Worm (Caenorhabditis elegans) whole organism, mixed stage, embryonic: ENCODE results near the gene affl-2.

Experiments used
- bed-3 ChIP-seq: fragments of 200-800 bp; sonication (Bioruptor generic); optimal IDR thresholded peaks from 3 replicates; lab custom pipeline; 2018; ENCODE audit warnings: mild to moderate bottlenecking, missing genetic modification characterization, moderate library complexity, missing compliant biosample characterization
- drap-1 ChIP-seq: fragments of 200-800 bp; sonication (Bioruptor generic); optimal IDR thresholded peaks from 3 replicates; lab custom pipeline; 2018; ENCODE audit warnings: mild to moderate bottlenecking, missing genetic modification characterization, missing compliant biosample characterization
- mls-2 ChIP-seq: sonication (generic microtip); optimal IDR thresholded peaks from 2 replicates; lab custom pipeline; 2016; ENCODE audit warnings: mild to moderate bottlenecking, missing genetic modification characterization, moderate library complexity, missing compliant biosample characterization
- snpc-4 ChIP-seq: fragments of 150-350 bp; optimal IDR thresholded peaks from 2 replicates; lab custom pipeline; 2014; ENCODE audit warnings: missing biosample characterization, missing genetic modification characterization
- unc-62 ChIP-seq: fragments of 150-350 bp; optimal IDR thresholded peaks from 2 replicates; lab custom pipeline; 2014; ENCODE audit warnings: missing biosample characterization, missing genetic modification reagents, missing genetic modification characterization

ce11 chrIII:444101-444500 lies 9.4 kb downstream of the affl-2 start, which contains the start of gene Y55B1BR.8:
- TF ChIP-seq bed-3 (GFP tag; lab: Kevin White, UChicago) (no peak), snpc-4 (tag; lab: Kevin White, UChicago) (no peak), unc-62 (GFP tag; lab: Kevin White, UChicago) (no peak), drap-1 (GFP tag; lab: Kevin White, UChicago) (no peak), mls-2 (tag; lab: Kevin White, UChicago) (no peak)
